Worm (Caenorhabditis elegans) whole organism, L3 larva: Measurements from ENCODE around the gene srt-43.

Experiments
- ZK546.5 ChIP-seq: sonication (generic microtip); optimal IDR thresholded peaks from 2 replicates; lab custom pipeline; 2017; ENCODE audit warnings: missing biosample characterization, missing genetic modification characterization
- aly-2 ChIP-seq: fragments of 150-350 bp; optimal IDR thresholded peaks from 2 replicates; lab custom pipeline; 2014; ENCODE audit warnings: missing biosample characterization, missing genetic modification characterization
- ama-1 ChIP-seq: fragments of 150-350 bp; optimal IDR thresholded peaks from 2 replicates; lab custom pipeline; 2018
- ceh-16 ChIP-seq: sonication (generic microtip); optimal IDR thresholded peaks from 2 replicates; lab custom pipeline; 2017; ENCODE audit warnings: missing biosample characterization, missing genetic modification characterization
- nhr-12 ChIP-seq: fragments of 150-350 bp; optimal IDR thresholded peaks from 2 replicates; lab custom pipeline; 2014; ENCODE audit warnings: missing biosample characterization, missing genetic modification characterization
- sea-2 ChIP-seq: fragments of 150-350 bp; sonication (generic microtip); optimal IDR thresholded peaks from 4 replicates; lab custom pipeline; 2014; ENCODE audit warnings: missing biosample characterization, missing genetic modification reagents, missing genetic modification characterization
- unc-39 ChIP-seq: sonication (generic microtip); optimal IDR thresholded peaks from 4 replicates; lab custom pipeline; 2017; ENCODE audit warnings: missing biosample characterization, missing genetic modification characterization

ce11 chrV:12815386-12815785 lies 46.3 kb downstream of the srt-43 start:
- no peak for TF ChIP-seq ceh-16 (tag; lab: Kevin White, UChicago)
- no peak for TF ChIP-seq nhr-12 (tag; lab: Kevin White, UChicago)
- TF ChIP-seq ZK546.5 (tag; lab: Kevin White, UChicago): no peak
- no peak for TF ChIP-seq ama-1 (lab: Kevin White, UChicago)
- TF ChIP-seq unc-39 (tag; lab: Kevin White, UChicago): no peak
- TF ChIP-seq aly-2 (tag; lab: Kevin White, UChicago): no peak
- no peak for TF ChIP-seq sea-2 (GFP tag; lab: Kevin White, UChicago)
